Worm (Caenorhabditis elegans) whole organism, L1 larva: Measurements from ENCODE around the gene sre-37.

Experiments
- ceh-90 ChIP-seq: sonication (generic microtip); optimal IDR thresholded peaks from 2 replicates; lab custom pipeline; 2016; ENCODE audit warnings: missing genetic modification characterization, missing compliant biosample characterization
- efl-1 ChIP-seq, 4 experiments: fragments of 150-350 bp; optimal IDR thresholded peaks in 3 of 4; peaks in 1 of 4; 1 replicate in 1 of 4; 2 replicates in 3 of 4; lab custom pipeline; 2014; ENCODE audit warnings: missing biosample characterization in 2 of 4, missing genetic modification characterization in 2 of 4, missing genetic modification reagents in 2 of 4
- elt-2 ChIP-seq: sonication (generic microtip); optimal IDR thresholded peaks from 2 replicates; lab custom pipeline; 2016; ENCODE audit warnings: missing genetic modification characterization, mild to moderate bottlenecking, inconsistent platforms, missing compliant biosample characterization, missing genetic modification reagents
- elt-3 ChIP-seq, 6 experiments: fragments of 150-350 bp in 1 of 6; sonication (generic microtip); optimal IDR thresholded peaks; 2 replicates each; lab custom pipeline; 2017 to 2018; ENCODE audit warnings: missing biosample characterization in 6 of 6, missing genetic modification characterization in 6 of 6, inconsistent platforms in 1 of 6
- grh-1 ChIP-seq: fragments of 200-800 bp; sonication (Bioruptor generic); IDR thresholded peaks from 2 replicates; pipeline ENCODE4 v1.3.6; 2022; ENCODE audit warnings: missing genetic modification reagents, missing genetic modification characterization, missing compliant biosample characterization
- nhr-11 ChIP-seq: fragments of 150-350 bp; optimal IDR thresholded peaks from 2 replicates; lab custom pipeline; 2014; ENCODE audit warnings: missing biosample characterization, missing genetic modification characterization
- nhr-12 ChIP-seq: sonication (generic microtip); optimal IDR thresholded peaks from 2 replicates; lab custom pipeline; 2017; ENCODE audit warnings: missing biosample characterization, missing genetic modification characterization
- nhr-237 ChIP-seq: fragments of 150-350 bp; optimal IDR thresholded peaks from 2 replicates; lab custom pipeline; 2014; ENCODE audit warnings: missing biosample characterization, missing genetic modification characterization
- nhr-77 ChIP-seq: fragments of 150-350 bp; optimal IDR thresholded peaks from 2 replicates; lab custom pipeline; 2014; ENCODE audit warnings: missing biosample characterization, missing genetic modification characterization
- snpc-4 ChIP-seq: fragments of 150-350 bp; optimal IDR thresholded peaks from 2 replicates; lab custom pipeline; 2014; ENCODE audit warnings: missing biosample characterization, missing genetic modification characterization
- sptf-1 ChIP-seq: fragments of 150-350 bp; optimal IDR thresholded peaks from 2 replicates; lab custom pipeline; 2014; ENCODE audit warnings: missing biosample characterization, missing genetic modification characterization
- unc-130 ChIP-seq: fragments of 150-350 bp; optimal IDR thresholded peaks from 2 replicates; lab custom pipeline; 2017; ENCODE audit warnings: missing biosample characterization, missing genetic modification characterization, inconsistent platforms
- unc-30 ChIP-seq: sonication (generic microtip); optimal IDR thresholded peaks from 2 replicates; lab custom pipeline; 2017; ENCODE audit warnings: missing biosample characterization, missing genetic modification characterization
- xbp-1 ChIP-seq: sonication (generic microtip); optimal IDR thresholded peaks from 2 replicates; lab custom pipeline; 2016; ENCODE audit warnings: missing genetic modification characterization, missing compliant biosample characterization

ce11 chrII:12417514-12417913, 48.1 kb upstream of the sre-37 start, which contains the start of gene sre-27:
- TF ChIP-seq snpc-4 (tag; lab: Kevin White, UChicago) (no peak), ceh-90 (tag; lab: Kevin White, UChicago) (no peak), nhr-77 (tag; lab: Kevin White, UChicago) (no peak), grh-1 (GFP tag; lab: Robert Waterston, UW) (no peak), nhr-11 (tag; lab: Kevin White, UChicago) (no peak), elt-3 (tag; optimal IDR thresholded peaks at IDR 0.05; lab: Kevin White, UChicago) (no peak), unc-30 (tag; lab: Kevin White, UChicago) (no peak), elt-2 (no peak), unc-130 (tag; lab: Kevin White, UChicago) (no peak), sptf-1 (no peak), nhr-237 (tag; lab: Kevin White, UChicago) (no peak), nhr-12 (tag; lab: Kevin White, UChicago) (no peak), efl-1 (optimal IDR thresholded peaks at IDR 0.05; lab: Kevin White, UChicago) (no peak), efl-1 (GFP tag; optimal IDR thresholded peaks at IDR 0.05 in 1 of 2; lab: Kevin White, UChicago) (no peak), xbp-1 (no peak)
